Worm (Caenorhabditis elegans) whole organism, L4 larva: Measurements from ENCODE around the gene ZC266.1.

ENCODE experiments used
- D1046.2 ChIP-seq: fragments of 200-800 bp; sonication (Bioruptor generic); IDR thresholded peaks from 2 replicates; pipeline ENCODE4 v1.3.6; 2022; ENCODE audit warnings: missing genetic modification characterization, missing compliant biosample characterization
- F10B5.3 ChIP-seq: sonication (generic microtip); optimal IDR thresholded peaks from 2 replicates; lab custom pipeline; 2016; ENCODE audit warnings: mild to moderate bottlenecking, missing genetic modification characterization, missing compliant biosample characterization
- F49E8.2 ChIP-seq: sonication (generic microtip); optimal IDR thresholded peaks from 2 replicates; lab custom pipeline; 2016; ENCODE audit warnings: missing compliant biosample characterization, mild to moderate bottlenecking, missing genetic modification characterization, borderline replicate concordance
- T26A8.4 ChIP-seq: fragments of 200-800 bp; sonication (Bioruptor generic); IDR thresholded peaks from 2 replicates; pipeline ENCODE4 v1.3.6; 2022; ENCODE audit warnings: missing genetic modification characterization, missing compliant biosample characterization
- Y48G9A.11 ChIP-seq: fragments of 200-800 bp; sonication (Bioruptor generic); IDR thresholded peaks from 2 replicates; pipeline ENCODE4 v1.3.6; 2022; ENCODE audit warnings: missing genetic modification reagents, missing genetic modification characterization, missing compliant biosample characterization
- Y75B8A.6 ChIP-seq: fragments of 200-800 bp; sonication (Bioruptor generic); IDR thresholded peaks from 2 replicates; pipeline ENCODE4 v1.3.6; 2022; ENCODE audit warnings: missing genetic modification reagents, missing genetic modification characterization, missing compliant biosample characterization
- aha-1 ChIP-seq: fragments of 150-350 bp; peaks from one replicate; lab custom pipeline; 2014; ENCODE audit warnings: missing biosample characterization, missing genetic modification characterization
- ama-1 ChIP-seq: fragments of 150-350 bp; optimal IDR thresholded peaks from 2 replicates; lab custom pipeline; 2014; ENCODE audit warnings: inconsistent platforms, mixed read lengths
- ceh-62 ChIP-seq: sonication (generic microtip); optimal IDR thresholded peaks from 2 replicates; lab custom pipeline; 2017; ENCODE audit warnings: missing biosample characterization, missing genetic modification characterization
- ces-1 ChIP-seq: fragments of 150-350 bp; sonication (generic microtip); optimal IDR thresholded peaks from 4 replicates; lab custom pipeline; 2014; ENCODE audit warnings: missing biosample characterization, missing genetic modification reagents, missing genetic modification characterization
- cey-2 ChIP-seq: sonication (generic microtip); optimal IDR thresholded peaks from 3 replicates; lab custom pipeline; 2017; ENCODE audit warnings: missing genetic modification characterization, mild to moderate bottlenecking, missing compliant biosample characterization, antibody characterized with exemption, borderline replicate concordance; ENCODE audit not compliant: insufficient read depth
- ctbp-1 ChIP-seq: fragments of 200-800 bp; sonication (Bioruptor generic); IDR thresholded peaks from 2 replicates; pipeline ENCODE4 v1.3.6; 2022; ENCODE audit warnings: missing genetic modification reagents, missing genetic modification characterization, missing compliant biosample characterization
- daf-19 ChIP-seq: fragments of 200-800 bp; sonication (Bioruptor generic); conservative IDR thresholded peaks from 2 replicates; pipeline ENCODE4 v1.3.6; 2022; ENCODE audit warnings: missing genetic modification characterization, missing compliant biosample characterization
- dmd-6 ChIP-seq: fragments of 200-800 bp; sonication (Bioruptor generic); IDR thresholded peaks from 2 replicates; pipeline ENCODE4 v1.3.6; 2022; ENCODE audit warnings: missing genetic modification reagents, missing genetic modification characterization, missing compliant biosample characterization
- dmd-9 ChIP-seq: fragments of 200-800 bp; sonication (Bioruptor generic); IDR thresholded peaks from 2 replicates; pipeline ENCODE4 v1.3.6; 2022; ENCODE audit warnings: missing genetic modification reagents, missing genetic modification characterization, missing compliant biosample characterization
- duxl-1 ChIP-seq: sonication (generic microtip); optimal IDR thresholded peaks from 2 replicates; lab custom pipeline; 2016; ENCODE audit warnings: mild to moderate bottlenecking, missing genetic modification characterization, moderate library complexity, missing compliant biosample characterization; ENCODE audit not compliant: poor library complexity
- egl-43 ChIP-seq: fragments of 200-800 bp; sonication (Bioruptor generic); IDR thresholded peaks from 2 replicates; pipeline ENCODE4 v1.3.6; 2022; ENCODE audit warnings: missing genetic modification reagents, missing genetic modification characterization, missing compliant biosample characterization
- fos-1 ChIP-seq: fragments of 150-350 bp; optimal IDR thresholded peaks from 2 replicates; lab custom pipeline; 2014; ENCODE audit warnings: missing biosample characterization, missing genetic modification characterization
- hif-1 ChIP-seq, 2 experiments: sonication (generic microtip); optimal IDR thresholded peaks; 2 replicates each; lab custom pipeline; 2016 to 2017; ENCODE audit warnings: missing compliant biosample characterization in 2 of 2, missing genetic modification characterization in 2 of 2, missing genetic modification reagents in 2 of 2, missing genotype in 2 of 2, mild to moderate bottlenecking in 1 of 2
- hlh-11 ChIP-seq: fragments of 200-800 bp; sonication (Bioruptor generic); optimal IDR thresholded peaks from 2 replicates; lab custom pipeline; 2018; ENCODE audit warnings: mild to moderate bottlenecking, missing genetic modification characterization, missing compliant biosample characterization
- hlh-30 ChIP-seq: sonication (generic microtip); optimal IDR thresholded peaks from 2 replicates; lab custom pipeline; 2017; ENCODE audit warnings: antibody characterized with exemption, mild to moderate bottlenecking, missing genetic modification characterization, missing compliant biosample characterization; ENCODE audit not compliant: insufficient read depth
- hmg-1.1 ChIP-seq: fragments of 200-800 bp; sonication (Bioruptor generic); IDR thresholded peaks from 2 replicates; pipeline ENCODE4 v1.3.6; 2022; ENCODE audit warnings: missing genetic modification reagents, missing genetic modification characterization, missing compliant biosample characterization
- jun-1 ChIP-seq: fragments of 150-350 bp; optimal IDR thresholded peaks from 2 replicates; lab custom pipeline; 2014; ENCODE audit warnings: missing biosample characterization, missing genetic modification reagents, missing genetic modification characterization
- lim-7 ChIP-seq: fragments of 200-800 bp; sonication (Bioruptor generic); IDR thresholded peaks from 2 replicates; pipeline ENCODE4 v1.3.6; 2022; ENCODE audit warnings: missing genetic modification characterization, missing compliant biosample characterization
- lin-1 ChIP-seq: fragments of 200-800 bp; sonication (Bioruptor generic); IDR thresholded peaks from 2 replicates; pipeline ENCODE4 v1.3.6; 2022; ENCODE audit warnings: missing genetic modification reagents, missing genetic modification characterization, missing compliant biosample characterization
- lin-13 ChIP-seq: fragments of 150-350 bp; optimal IDR thresholded peaks from 2 replicates; lab custom pipeline; 2014; ENCODE audit warnings: missing biosample characterization, missing genetic modification reagents, missing genetic modification characterization
- lir-3 ChIP-seq: sonication (generic microtip); optimal IDR thresholded peaks from 2 replicates; lab custom pipeline; 2016; ENCODE audit warnings: mild to moderate bottlenecking, missing genetic modification characterization, missing compliant biosample characterization
- mdt-29 ChIP-seq: fragments of 200-800 bp; sonication (Bioruptor generic); IDR thresholded peaks from 2 replicates; pipeline ENCODE4 v1.3.6; 2022; ENCODE audit warnings: missing genetic modification reagents, missing genetic modification characterization, missing compliant biosample characterization
- mep-1 ChIP-seq: fragments of 150-350 bp; sonication (generic microtip); optimal IDR thresholded peaks from 3 replicates; lab custom pipeline; 2014; ENCODE audit warnings: missing biosample characterization, missing genetic modification characterization
- mxl-3 ChIP-seq: fragments of 200-800 bp; sonication (Bioruptor generic); optimal IDR thresholded peaks from 2 replicates; lab custom pipeline; 2018; ENCODE audit warnings: mild to moderate bottlenecking, missing genetic modification characterization, missing compliant biosample characterization
- nhr-102 ChIP-seq: sonication (generic microtip); optimal IDR thresholded peaks from 2 replicates; lab custom pipeline; 2016; ENCODE audit warnings: mild to moderate bottlenecking, missing genetic modification characterization, moderate library complexity, missing compliant biosample characterization
- nhr-48 ChIP-seq: sonication (generic microtip); optimal IDR thresholded peaks from 2 replicates; lab custom pipeline; 2016; ENCODE audit warnings: mild to moderate bottlenecking, missing genetic modification characterization, missing compliant biosample characterization
- nhr-6 ChIP-seq: fragments of 150-350 bp; optimal IDR thresholded peaks from 2 replicates; lab custom pipeline; 2014; ENCODE audit warnings: missing biosample characterization, missing genetic modification characterization
- pha-4 ChIP-seq, 2 experiments: fragments of 150-350 bp in 1 of 2; fragments of 200-800 bp in 1 of 2; sonication (Bioruptor generic) in 1 of 2; IDR thresholded peaks in 1 of 2; optimal IDR thresholded peaks in 1 of 2; 2 replicates each; pipeline versions ENCODE4 v1.3.6 to Lab custom; 2014 to 2022; ENCODE audit warnings: missing genetic modification characterization in 2 of 2, missing genetic modification reagents in 2 of 2, missing biosample characterization in 1 of 2, missing compliant biosample characterization in 1 of 2
- set-16 ChIP-seq: fragments of 200-800 bp; sonication (Bioruptor generic); IDR thresholded peaks from 2 replicates; pipeline ENCODE4 v1.3.6; 2022; ENCODE audit warnings: missing genetic modification reagents, missing genetic modification characterization, missing compliant biosample characterization
- skn-1 ChIP-seq: fragments of 150-350 bp; optimal IDR thresholded peaks from 2 replicates; lab custom pipeline; 2014; ENCODE audit warnings: missing biosample characterization, missing genetic modification characterization
- snpc-4 ChIP-seq: fragments of 150-350 bp; optimal IDR thresholded peaks from 2 replicates; lab custom pipeline; 2014; ENCODE audit warnings: missing biosample characterization, missing genetic modification characterization
- spr-1 ChIP-seq: sonication (generic microtip); optimal IDR thresholded peaks from 2 replicates; lab custom pipeline; 2016; ENCODE audit warnings: mild to moderate bottlenecking, missing genetic modification characterization, missing compliant biosample characterization
- spr-3 ChIP-seq: fragments of 200-800 bp; sonication (Bioruptor generic); optimal IDR thresholded peaks from 2 replicates; lab custom pipeline; 2018; ENCODE audit warnings: mild to moderate bottlenecking, missing genetic modification characterization, missing compliant biosample characterization
- tra-1 ChIP-seq: fragments of 200-800 bp; sonication (Bioruptor generic); IDR thresholded peaks from 2 replicates; pipeline ENCODE4 v1.3.6; 2022; ENCODE audit warnings: missing genetic modification reagents, missing genetic modification characterization, missing compliant biosample characterization
- unc-62 ChIP-seq, 3 experiments: fragments of 150-350 bp in 1 of 3; sonication (generic microtip); optimal IDR thresholded peaks in 2 of 3; peaks in 1 of 3; 1 replicate in 1 of 3; 2 replicates in 2 of 3; lab custom pipeline; 2014 to 2017; ENCODE audit warnings: missing biosample characterization in 3 of 3, missing genetic modification characterization in 3 of 3, missing genetic modification reagents in 3 of 3, missing genotype in 1 of 3
- vab-7 ChIP-seq: fragments of 200-800 bp; sonication (Bioruptor generic); IDR thresholded peaks from 2 replicates; pipeline ENCODE4 v1.3.6; 2022; ENCODE audit warnings: missing genetic modification reagents, missing genetic modification characterization, missing compliant biosample characterization
- zag-1 ChIP-seq: fragments of 150-350 bp; optimal IDR thresholded peaks from 2 replicates; lab custom pipeline; 2014; ENCODE audit warnings: missing biosample characterization, missing genetic modification characterization
- ztf-11 ChIP-seq: fragments of 150-350 bp; optimal IDR thresholded peaks from 2 replicates; lab custom pipeline; 2014; ENCODE audit warnings: missing biosample characterization, missing genetic modification characterization

Gene ZC266.1

DNA sequence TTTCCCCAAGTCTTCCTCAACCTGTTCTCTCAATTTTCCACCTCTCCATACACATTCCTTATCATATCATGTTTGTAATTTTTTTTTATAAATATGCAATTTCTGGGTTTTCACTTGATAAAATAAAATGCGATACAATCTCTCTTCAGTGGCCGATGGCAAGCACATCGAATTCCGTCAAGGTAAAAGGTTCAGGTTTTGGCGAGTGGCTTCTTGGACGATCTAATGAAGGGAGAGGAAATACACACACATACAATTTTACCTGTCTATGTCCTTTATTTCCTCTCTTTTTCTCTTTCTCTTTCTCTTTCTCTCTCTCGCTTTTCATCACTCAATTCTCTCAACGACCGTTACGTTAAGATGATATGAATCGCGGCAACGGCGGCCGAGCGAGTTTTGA is 48.6 kb downstream of the ZC266.1 start (continued):
- TF ChIP-seq Y75B8A.6 (GFP tag; lab: Robert Waterston, UW) (no peak), spr-1 (tag; lab: Kevin White, UChicago) (peak; percentile 54), mdt-29 (no peak), lir-3 (tag; lab: Kevin White, UChicago) (no peak), nhr-48 (tag; lab: Kevin White, UChicago) (peak; percentile 68), F10B5.3 (no peak), hif-1 (tag; optimal IDR thresholded peaks at IDR 0.05; lab: Kevin White, UChicago) (no peak), tra-1 (no peak), nhr-6 (tag; lab: Kevin White, UChicago) (no peak), jun-1 (no peak), skn-1 (tag; lab: Kevin White, UChicago) (no peak), ama-1 (lab: Kevin White, UChicago) (no peak), fos-1 (tag; lab: Kevin White, UChicago) (no peak), snpc-4 (tag; lab: Kevin White, UChicago) (no peak), daf-19 (GFP tag; lab: Robert Waterston, UW) (no peak), lin-13 (no peak), dmd-9 (GFP tag; lab: Robert Waterston, UW) (no peak), hlh-11 (tag; lab: Kevin White, UChicago) (peak; percentile 58)

DNA sequence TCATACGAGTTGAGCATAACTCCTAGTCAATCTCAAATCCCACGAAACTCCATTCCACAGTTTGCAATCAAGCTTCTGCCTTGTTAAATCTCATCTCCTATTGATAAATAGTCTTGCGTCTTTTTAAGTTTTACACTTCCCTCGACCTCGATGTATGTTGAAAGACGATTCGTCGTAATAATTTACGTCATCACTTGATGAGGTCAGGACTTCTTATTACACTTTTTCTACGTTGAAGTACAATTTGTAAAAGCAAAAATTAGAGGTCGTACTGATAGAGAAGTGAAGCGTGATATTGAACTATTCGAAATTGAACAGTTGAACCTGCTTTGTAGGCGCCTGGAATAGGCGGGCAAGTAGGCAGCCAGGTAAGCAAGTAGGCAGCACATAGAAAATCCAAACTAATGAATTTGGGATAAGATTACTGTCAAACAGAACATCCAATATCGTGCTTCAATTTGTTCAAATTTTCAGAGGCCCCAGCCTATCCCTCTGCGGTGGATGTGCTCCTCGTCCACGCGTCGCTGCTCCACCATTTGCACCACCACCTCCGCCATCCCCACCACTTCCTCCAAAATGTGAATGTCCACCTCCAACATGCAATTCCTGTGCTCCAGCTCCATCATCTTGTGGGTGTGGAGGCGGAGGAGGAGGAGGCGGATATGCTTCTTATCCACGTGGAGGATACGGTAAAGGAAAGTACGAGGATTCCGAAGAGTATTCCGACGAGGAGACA is 50.3 kb downstream of the ZC266.1 start:
- no peak for TF ChIP-seq lim-7 (GFP tag; lab: Robert Waterston, UW)
- TF ChIP-seq set-16 (GFP tag; lab: Robert Waterston, UW): peak; percentile 56
- TF ChIP-seq zag-1 (tag; lab: Kevin White, UChicago): no peak
- TF ChIP-seq aha-1 (tag; lab: Kevin White, UChicago): peak; percentile 50
- no peak for TF ChIP-seq dmd-6 (GFP tag; lab: Robert Waterston, UW)
- no peak for TF ChIP-seq hif-1 (tag; optimal IDR thresholded peaks at IDR 0.05; lab: Kevin White, UChicago)
- TF ChIP-seq ceh-62 (tag; lab: Kevin White, UChicago): no peak
- TF ChIP-seq unc-62 (GFP tag; optimal IDR thresholded peaks at IDR 0.05 in 1 of 2; lab: Kevin White, UChicago): no peak
- no peak for TF ChIP-seq unc-62 (tag; optimal IDR thresholded peaks at IDR 0.05; lab: Kevin White, UChicago)
- TF ChIP-seq cey-2 (tag; lab: Kevin White, UChicago): no peak
- TF ChIP-seq egl-43: peak; percentile 40; the same call in 1 of the 2 replicates
- no peak for TF ChIP-seq Y48G9A.11 (GFP tag; lab: Robert Waterston, UW)

DNA sequence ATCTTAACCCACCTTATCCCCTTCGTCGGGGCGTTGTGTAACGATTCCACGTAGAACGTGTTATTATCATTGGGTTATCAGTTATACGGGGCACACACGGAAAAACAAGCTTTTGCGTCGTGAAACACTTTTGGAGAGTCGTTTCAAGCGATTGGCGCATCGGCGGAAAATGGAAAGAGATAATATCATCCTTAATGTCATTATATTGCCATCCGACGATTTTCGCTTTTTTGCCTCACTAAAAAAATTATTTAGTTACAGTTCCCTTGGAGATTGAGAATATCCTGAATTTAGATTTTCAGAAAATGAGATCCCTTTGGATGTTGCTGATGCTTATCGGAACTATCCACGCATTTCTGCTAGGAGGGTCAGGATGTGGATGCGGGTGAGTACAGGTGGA is 51.6 kb downstream of the ZC266.1 start, which contains the start of gene F41F3.8:
F41F3.8 (plus strand) TSS at position 301 of the 400 bp plus-strand sequence.
- TF ChIP-seq vab-7: no peak
- TF ChIP-seq mxl-3 (GFP tag; lab: Kevin White, UChicago): peak; percentile 33

DNA sequence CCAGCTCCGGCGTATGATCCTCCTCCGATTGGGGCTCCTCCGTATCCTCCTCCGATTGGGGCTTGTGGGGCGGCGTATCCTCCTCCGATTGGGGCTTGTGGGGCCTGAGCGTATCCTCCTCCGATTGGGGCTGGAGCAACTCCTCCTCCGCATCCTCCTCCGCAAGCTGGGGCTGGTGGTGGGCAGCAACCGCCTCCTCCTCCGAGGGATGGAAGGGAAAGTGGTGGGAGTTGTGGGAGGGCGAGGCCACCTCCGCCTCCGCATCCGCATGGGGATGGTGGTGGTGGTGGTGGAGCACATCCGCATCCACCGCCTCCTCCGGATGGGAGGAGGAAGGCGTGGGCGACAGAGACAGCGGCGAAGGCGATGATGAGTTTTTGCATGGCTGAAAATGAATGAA is 52.2 kb downstream of the ZC266.1 start, which contains the start of gene F41F3.3:
F41F3.3 (minus strand) TSS at position 383 of the 400 bp plus-strand sequence.
- TF ChIP-seq hlh-30 (no peak), ztf-11 (no peak), duxl-1 (tag; lab: Kevin White, UChicago) (no peak), hif-1 (tag; optimal IDR thresholded peaks at IDR 0.05; lab: Kevin White, UChicago) (peak in 1 of 2 experiments; percentile 14), F49E8.2 (no peak), egl-43 (peak; percentile 82), ctbp-1 (GFP tag; lab: Robert Waterston, UW) (no peak), aha-1 (tag; lab: Kevin White, UChicago) (peak; percentile 62), spr-3 (GFP tag; lab: Kevin White, UChicago) (peak; percentile 10), hmg-1.1 (GFP tag; lab: Robert Waterston, UW) (no peak), ces-1 (GFP tag; lab: Kevin White, UChicago) (no peak), set-16 (GFP tag; lab: Robert Waterston, UW) (peak; percentile 99), nhr-102 (tag; lab: Kevin White, UChicago) (peak; percentile 29), lin-1 (no peak), mep-1 (no peak), T26A8.4 (GFP tag; lab: Robert Waterston, UW) (peak; percentile 74), pha-4 (GFP tag; IDR thresholded peaks at IDR 0.05; lab: Robert Waterston, UW) (peak; percentile 38; the same call in 1 of the 2 replicates), pha-4 (tag; optimal IDR thresholded peaks at IDR 0.05; lab: Kevin White, UChicago) (no peak), mxl-3 (GFP tag; lab: Kevin White, UChicago) (peak; percentile 12), D1046.2 (GFP tag; lab: Robert Waterston, UW) (no peak)
